Worm (Caenorhabditis elegans) whole organism, mixed stage, embryonic: ENCODE data around the gene F42H10.6.
A peak's percentile ranks its signal among the peaks of the same experiment; 100 is the strongest.

Source experiments
- M03D4.4 ChIP-seq: sonication (generic microtip); optimal IDR thresholded peaks from 2 replicates; lab custom pipeline; 2017; ENCODE audit warnings: mild to moderate bottlenecking, missing genetic modification characterization, missing compliant biosample characterization
- blmp-1 ChIP-seq: fragments of 150-350 bp; optimal IDR thresholded peaks from 2 replicates; lab custom pipeline; 2014; ENCODE audit warnings: missing biosample characterization, missing genetic modification characterization
- ceh-39 ChIP-seq: fragments of 150-350 bp; optimal IDR thresholded peaks from 2 replicates; lab custom pipeline; 2014; ENCODE audit warnings: missing biosample characterization, missing genetic modification characterization
- ceh-43 ChIP-seq: fragments of 200-800 bp; sonication (Bioruptor generic); optimal IDR thresholded peaks from 2 replicates; lab custom pipeline; 2018; ENCODE audit warnings: mild to moderate bottlenecking, missing genetic modification characterization, moderate library complexity, missing compliant biosample characterization
- ceh-83 ChIP-seq: fragments of 200-800 bp; sonication (Bioruptor generic); optimal IDR thresholded peaks from 2 replicates; lab custom pipeline; 2018; ENCODE audit warnings: mild to moderate bottlenecking, missing genetic modification characterization, missing compliant biosample characterization
- ces-1 ChIP-seq: fragments of 150-350 bp; optimal IDR thresholded peaks from 2 replicates; lab custom pipeline; 2014; ENCODE audit warnings: missing biosample characterization, missing genetic modification reagents, missing genetic modification characterization
- cnd-1 ChIP-seq: fragments of 200-800 bp; sonication (Bioruptor generic); optimal IDR thresholded peaks from 2 replicates; lab custom pipeline; 2018; ENCODE audit warnings: mild to moderate bottlenecking, missing genetic modification characterization, missing compliant biosample characterization
- drap-1 ChIP-seq: fragments of 200-800 bp; sonication (Bioruptor generic); optimal IDR thresholded peaks from 3 replicates; lab custom pipeline; 2018; ENCODE audit warnings: mild to moderate bottlenecking, missing genetic modification characterization, missing compliant biosample characterization
- elt-1 ChIP-seq: sonication (generic microtip); optimal IDR thresholded peaks from 2 replicates; lab custom pipeline; 2017; ENCODE audit warnings: missing genetic modification characterization, mild to moderate bottlenecking, missing compliant biosample characterization, antibody characterized with exemption, moderate library complexity, borderline replicate concordance; ENCODE audit not compliant: insufficient read depth
- elt-3 ChIP-seq: fragments of 150-350 bp; optimal IDR thresholded peaks from 2 replicates; lab custom pipeline; 2014; ENCODE audit warnings: missing biosample characterization, missing genetic modification characterization
- flh-1 ChIP-seq: fragments of 200-800 bp; sonication (Bioruptor generic); optimal IDR thresholded peaks from 2 replicates; lab custom pipeline; 2018; ENCODE audit warnings: mild to moderate bottlenecking, missing genetic modification characterization, moderate library complexity, missing compliant biosample characterization
- ham-2 ChIP-seq: fragments of 200-800 bp; sonication (Bioruptor generic); optimal IDR thresholded peaks from 2 replicates; lab custom pipeline; 2018; ENCODE audit warnings: mild to moderate bottlenecking, missing genetic modification characterization, missing compliant biosample characterization
- hlh-1 ChIP-seq: fragments of 150-350 bp; optimal IDR thresholded peaks from 2 replicates; lab custom pipeline; 2014; ENCODE audit warnings: missing biosample characterization, missing genetic modification reagents, missing genetic modification characterization
- lin-13 ChIP-seq: fragments of 150-350 bp; optimal IDR thresholded peaks from 2 replicates; lab custom pipeline; 2014; ENCODE audit warnings: missing biosample characterization, missing genetic modification characterization
- lin-32 ChIP-seq: fragments of 200-800 bp; sonication (Bioruptor generic); optimal IDR thresholded peaks from 2 replicates; lab custom pipeline; 2018; ENCODE audit warnings: mild to moderate bottlenecking, missing genetic modification characterization, missing compliant biosample characterization
- lsy-2 ChIP-seq: fragments of 150-350 bp; optimal IDR thresholded peaks from 2 replicates; lab custom pipeline; 2014; ENCODE audit warnings: missing biosample characterization, missing genetic modification characterization
- mab-5 ChIP-seq: fragments of 150-350 bp; optimal IDR thresholded peaks from 2 replicates; lab custom pipeline; 2014; ENCODE audit warnings: missing biosample characterization, missing genetic modification characterization
- mep-1 ChIP-seq: fragments of 150-350 bp; optimal IDR thresholded peaks from 2 replicates; lab custom pipeline; 2017; ENCODE audit warnings: missing biosample characterization, missing genetic modification reagents, missing genetic modification characterization, inconsistent platforms
- mls-2 ChIP-seq: sonication (generic microtip); optimal IDR thresholded peaks from 2 replicates; lab custom pipeline; 2016; ENCODE audit warnings: mild to moderate bottlenecking, missing genetic modification characterization, moderate library complexity, missing compliant biosample characterization
- nhr-12 ChIP-seq: fragments of 150-350 bp; optimal IDR thresholded peaks from 2 replicates; lab custom pipeline; 2014; ENCODE audit warnings: missing biosample characterization, missing genetic modification characterization
- nhr-237 ChIP-seq: fragments of 150-350 bp; optimal IDR thresholded peaks from 2 replicates; lab custom pipeline; 2014; ENCODE audit warnings: missing biosample characterization, missing genetic modification characterization
- nhr-28 ChIP-seq: fragments of 150-350 bp; optimal IDR thresholded peaks from 2 replicates; lab custom pipeline; 2014; ENCODE audit warnings: missing biosample characterization, missing genetic modification characterization
- nhr-76 ChIP-seq: sonication (generic microtip); optimal IDR thresholded peaks from 2 replicates; lab custom pipeline; 2017; ENCODE audit warnings: missing biosample characterization, missing genetic modification characterization
- pha-4 ChIP-seq: fragments of 150-350 bp; optimal IDR thresholded peaks from 2 replicates; lab custom pipeline; 2018; ENCODE audit warnings: missing biosample characterization, missing genetic modification reagents, missing genetic modification characterization
- sem-2 ChIP-seq: fragments of 200-800 bp; sonication (Bioruptor generic); optimal IDR thresholded peaks from 2 replicates; lab custom pipeline; 2018; ENCODE audit warnings: mild to moderate bottlenecking, missing genetic modification characterization, missing compliant biosample characterization
- snpc-4 ChIP-seq: fragments of 150-350 bp; optimal IDR thresholded peaks from 2 replicates; lab custom pipeline; 2014; ENCODE audit warnings: missing biosample characterization, missing genetic modification characterization
- sptf-1 ChIP-seq: sonication (generic microtip); optimal IDR thresholded peaks from 2 replicates; lab custom pipeline; 2017; ENCODE audit warnings: mild to moderate bottlenecking, missing genetic modification characterization, moderate library complexity, missing compliant biosample characterization
- unc-120 ChIP-seq: sonication (generic microtip); optimal IDR thresholded peaks from 2 replicates; lab custom pipeline; 2017; ENCODE audit warnings: missing genetic modification characterization, missing compliant biosample characterization; ENCODE audit not compliant: poor library complexity, severe bottlenecking
- unc-62 ChIP-seq: fragments of 150-350 bp; optimal IDR thresholded peaks from 2 replicates; lab custom pipeline; 2014; ENCODE audit warnings: missing biosample characterization, missing genetic modification reagents, missing genetic modification characterization
- ztf-11 ChIP-seq: fragments of 150-350 bp; optimal IDR thresholded peaks from 2 replicates; lab custom pipeline; 2014; ENCODE audit warnings: missing biosample characterization, missing genetic modification characterization

The F42H10.6 gene

ce11 chrIII:8479322-8479864 lies 862 bp downstream of the F42H10.6 start:
- TF ChIP-seq ztf-11 (tag; lab: Kevin White, UChicago) = no peak
- TF ChIP-seq cnd-1 (tag; lab: Kevin White, UChicago) = no peak
- TF ChIP-seq M03D4.4 (tag; lab: Kevin White, UChicago) = no peak
- TF ChIP-seq snpc-4 (tag; lab: Kevin White, UChicago) = no peak
- TF ChIP-seq ceh-39 (tag; lab: Kevin White, UChicago) = no peak
- no peak for TF ChIP-seq mab-5
- TF ChIP-seq ceh-83 (GFP tag; lab: Kevin White, UChicago) = no peak
- no peak for TF ChIP-seq mls-2 (tag; lab: Kevin White, UChicago)
- TF ChIP-seq pha-4 (tag; lab: Kevin White, UChicago) = no peak
- TF ChIP-seq drap-1 = no peak
- no peak for TF ChIP-seq sptf-1 (tag; lab: Kevin White, UChicago)
- no peak for TF ChIP-seq hlh-1 (tag; lab: Kevin White, UChicago)
- TF ChIP-seq ceh-43 (GFP tag; lab: Kevin White, UChicago) = no peak
- no peak for TF ChIP-seq ham-2
- no peak for TF ChIP-seq nhr-237 (tag; lab: Kevin White, UChicago)

ce11 chrIII:8473292-8473691 lies 7.0 kb downstream of the F42H10.6 start:
- TF ChIP-seq lin-32 (GFP tag; lab: Kevin White, UChicago) (no peak), lsy-2 (tag; lab: Kevin White, UChicago) (no peak), nhr-12 (no peak), lin-13 (no peak), cnd-1 (tag; lab: Kevin White, UChicago) (no peak), ztf-11 (tag; lab: Kevin White, UChicago) (no peak), elt-3 (tag; lab: Kevin White, UChicago) (no peak)

ce11 chrIII:8467520-8467919 lies 12.7 kb downstream of the F42H10.6 start:
- TF ChIP-seq snpc-4 (tag; lab: Kevin White, UChicago) = no peak
- TF ChIP-seq pha-4 (tag; lab: Kevin White, UChicago) = no peak

- TF ChIP-seq ztf-11 (tag; lab: Kevin White, UChicago) (no peak), sem-2 (GFP tag; lab: Kevin White, UChicago) (no peak), blmp-1 (tag; lab: Kevin White, UChicago) (no peak)
Observed at ce11 chrIII:8466735-8467134, 13.5 kb downstream of the F42H10.6 start, which contains the start of gene mig-39. Gene mig-39 (plus strand): TSS chrIII:8467035.

ce11 chrIII:8461410-8461809 lies 18.8 kb downstream of the F42H10.6 start:
- TF ChIP-seq sem-2 (GFP tag; lab: Kevin White, UChicago) (no peak), unc-62 (GFP tag; lab: Kevin White, UChicago) (peak; percentile 42), lsy-2 (tag; lab: Kevin White, UChicago) (peak; percentile 92)

- TF ChIP-seq sptf-1 (tag; lab: Kevin White, UChicago) (no peak), ceh-83 (GFP tag; lab: Kevin White, UChicago) (no peak), nhr-237 (tag; lab: Kevin White, UChicago) (no peak), elt-3 (tag; lab: Kevin White, UChicago) (no peak), elt-1 (no peak), ceh-43 (GFP tag; lab: Kevin White, UChicago) (no peak), nhr-76 (tag; lab: Kevin White, UChicago) (no peak), ham-2 (no peak), nhr-28 (tag; lab: Kevin White, UChicago) (no peak), flh-1 (GFP tag; lab: Kevin White, UChicago) (no peak), mep-1 (no peak), cnd-1 (tag; lab: Kevin White, UChicago) (no peak), drap-1 (no peak), sem-2 (GFP tag; lab: Kevin White, UChicago) (no peak), mls-2 (tag; lab: Kevin White, UChicago) (no peak), nhr-12 (no peak), ces-1 (no peak), unc-120 (no peak)
Observed at ce11 chrIII:8457605-8458004, 22.6 kb downstream of the F42H10.6 start.
